Fruit fly (Drosophila melanogaster): ENCODE measurements around the gene CG34247.

- TF ChIP-seq Nf-YA (GFP tag; IDR thresholded peaks at IDR 0.05) (no peak), corto (GFP tag; optimal IDR thresholded peaks at IDR 0.05) (no peak), Lpt (GFP tag; optimal IDR thresholded peaks at IDR 0.05) (no peak), NC2β (GFP tag; optimal IDR thresholded peaks at IDR 0.05) (no peak), pan (optimal IDR thresholded peaks at IDR 0.05) (no peak), pan (GFP tag; optimal IDR thresholded peaks at IDR 0.05 in 1 of 2, IDR thresholded peaks at IDR 0.05 in 1 of 2) (no peak), CG15601 (tag; optimal IDR thresholded peaks at IDR 0.05) (no peak), Nf-YC (tag; optimal IDR thresholded peaks at IDR 0.05) (no peak), tin (GFP tag; optimal IDR thresholded peaks at IDR 0.05) (no peak), CG4707 (GFP tag; optimal IDR thresholded peaks at IDR 0.05) (no peak), CG12391 (tag; optimal IDR thresholded peaks at IDR 0.05) (no peak), CG3847 (GFP tag; IDR thresholded peaks at IDR 0.05) (no peak), CG6791 (GFP tag; IDR thresholded peaks at IDR 0.05; ENCODE audit: partially characterized antibody) (no peak), CG2120 (GFP tag; optimal IDR thresholded peaks at IDR 0.05) (no peak), sr (GFP tag; IDR thresholded peaks at IDR 0.05) (no peak)
Measured at dm6 chr3L:16221800-16222199, 39.6 kb downstream of the CG34247 start.
